Worm (Caenorhabditis elegans) whole organism, L2 larva: ENCODE data around the gene decr-1.1.
A peak's percentile ranks its signal among the peaks of the same experiment; 100 is the strongest.

Experiments used
- C34F6.9 ChIP-seq: fragments of 150-350 bp; optimal IDR thresholded peaks from 2 replicates; lab custom pipeline; 2014; ENCODE audit warnings: missing biosample characterization, missing genetic modification characterization
- F13H6.1 ChIP-seq: sonication (generic microtip); optimal IDR thresholded peaks from 2 replicates; lab custom pipeline; 2016; ENCODE audit warnings: missing genetic modification characterization, missing compliant biosample characterization
- Y55F3AM.14 ChIP-seq: fragments of 200-800 bp; sonication (Bioruptor generic); optimal IDR thresholded peaks from 2 replicates; lab custom pipeline; 2018; ENCODE audit warnings: mild to moderate bottlenecking, missing genetic modification characterization, missing compliant biosample characterization
- ZK546.5 ChIP-seq: sonication (generic microtip); optimal IDR thresholded peaks from 2 replicates; lab custom pipeline; 2017; ENCODE audit warnings: missing biosample characterization, missing genetic modification characterization
- aly-2 ChIP-seq: fragments of 150-350 bp; optimal IDR thresholded peaks from 2 replicates; lab custom pipeline; 2014; ENCODE audit warnings: missing biosample characterization, missing genetic modification characterization
- ama-1 ChIP-seq: fragments of 150-350 bp; optimal IDR thresholded peaks from 2 replicates; lab custom pipeline; 2018; ENCODE audit warnings: inconsistent platforms
- blmp-1 ChIP-seq: sonication (generic microtip); optimal IDR thresholded peaks from 2 replicates; lab custom pipeline; 2017; ENCODE audit warnings: missing genetic modification characterization, mild to moderate bottlenecking, missing compliant biosample characterization, antibody characterized with exemption, moderate library complexity; ENCODE audit not compliant: insufficient read depth
- ceh-16 ChIP-seq: fragments of 150-350 bp; optimal IDR thresholded peaks from 2 replicates; lab custom pipeline; 2014; ENCODE audit warnings: missing biosample characterization, missing genetic modification characterization
- ceh-82 ChIP-seq: fragments of 150-350 bp; optimal IDR thresholded peaks from 2 replicates; lab custom pipeline; 2014; ENCODE audit warnings: missing biosample characterization, missing genetic modification characterization
- crh-2 ChIP-seq: sonication (generic microtip); optimal IDR thresholded peaks from 2 replicates; lab custom pipeline; 2017; ENCODE audit warnings: missing biosample characterization, missing genetic modification characterization
- egl-27 ChIP-seq: sonication (generic microtip); optimal IDR thresholded peaks from 3 replicates; lab custom pipeline; 2017; ENCODE audit warnings: missing biosample characterization, missing genetic modification reagents, missing genetic modification characterization
- elt-3 ChIP-seq: sonication (generic microtip); optimal IDR thresholded peaks from 2 replicates; lab custom pipeline; 2017; ENCODE audit warnings: missing biosample characterization, missing genetic modification characterization
- fos-1 ChIP-seq: fragments of 150-350 bp; optimal IDR thresholded peaks from 2 replicates; lab custom pipeline; 2014; ENCODE audit warnings: missing biosample characterization, missing genetic modification characterization
- gmeb-1 ChIP-seq: fragments of 150-350 bp; optimal IDR thresholded peaks from 2 replicates; lab custom pipeline; 2014; ENCODE audit warnings: missing biosample characterization, missing genetic modification characterization
- lin-11 ChIP-seq: fragments of 150-350 bp; sonication (generic microtip); optimal IDR thresholded peaks from 2 replicates; lab custom pipeline; 2014; ENCODE audit warnings: missing biosample characterization, missing genetic modification characterization, inconsistent platforms, mixed read lengths
- lin-13 ChIP-seq: fragments of 150-350 bp; optimal IDR thresholded peaks from 2 replicates; lab custom pipeline; 2014; ENCODE audit warnings: missing biosample characterization, missing genetic modification reagents, missing genetic modification characterization
- lin-39 ChIP-seq: fragments of 150-350 bp; optimal IDR thresholded peaks from 2 replicates; lab custom pipeline; 2014; ENCODE audit warnings: missing biosample characterization, missing genetic modification reagents, missing genetic modification characterization
- lsy-2 ChIP-seq, 2 experiments: fragments of 150-350 bp in 1 of 2; sonication (generic microtip) in 1 of 2; optimal IDR thresholded peaks; 2 replicates each; lab custom pipeline; 2014 to 2017; ENCODE audit warnings: missing biosample characterization in 2 of 2, missing genetic modification characterization in 2 of 2
- mab-5 ChIP-seq: fragments of 150-350 bp; optimal IDR thresholded peaks from 2 replicates; lab custom pipeline; 2014; ENCODE audit warnings: missing biosample characterization, missing genetic modification characterization
- mbf-1 ChIP-seq: sonication (generic microtip); optimal IDR thresholded peaks from 2 replicates; lab custom pipeline; 2017; ENCODE audit warnings: missing biosample characterization, missing genetic modification characterization
- mdl-1 ChIP-seq, 2 experiments: fragments of 150-350 bp in 1 of 2; sonication (generic microtip) in 1 of 2; optimal IDR thresholded peaks; 2 replicates each; lab custom pipeline; 2017; ENCODE audit warnings: missing biosample characterization in 2 of 2, missing genetic modification characterization in 2 of 2
- nhr-12 ChIP-seq: fragments of 150-350 bp; optimal IDR thresholded peaks from 2 replicates; lab custom pipeline; 2014; ENCODE audit warnings: missing biosample characterization, missing genetic modification characterization
- nhr-129 ChIP-seq: fragments of 150-350 bp; optimal IDR thresholded peaks from 2 replicates; lab custom pipeline; 2014; ENCODE audit warnings: missing biosample characterization, missing genetic modification characterization
- nhr-21 ChIP-seq: fragments of 150-350 bp; optimal IDR thresholded peaks from 2 replicates; lab custom pipeline; 2014; ENCODE audit warnings: missing biosample characterization, missing genetic modification characterization
- nhr-23 ChIP-seq: fragments of 150-350 bp; optimal IDR thresholded peaks from 2 replicates; lab custom pipeline; 2014; ENCODE audit warnings: missing biosample characterization, missing genetic modification reagents, missing genetic modification characterization
- nhr-237 ChIP-seq: fragments of 150-350 bp; optimal IDR thresholded peaks from 2 replicates; lab custom pipeline; 2014; ENCODE audit warnings: missing biosample characterization, missing genetic modification characterization
- nhr-25 ChIP-seq: fragments of 150-350 bp; sonication (generic microtip); optimal IDR thresholded peaks from 3 replicates; lab custom pipeline; 2014; ENCODE audit warnings: missing biosample characterization, missing genetic modification characterization
- nhr-6 ChIP-seq: fragments of 150-350 bp; optimal IDR thresholded peaks from 2 replicates; lab custom pipeline; 2014; ENCODE audit warnings: missing biosample characterization, missing genetic modification characterization
- nhr-77 ChIP-seq: fragments of 150-350 bp; optimal IDR thresholded peaks from 2 replicates; lab custom pipeline; 2014; ENCODE audit warnings: missing biosample characterization, missing genetic modification characterization
- skn-1 ChIP-seq: sonication (generic microtip); optimal IDR thresholded peaks from 2 replicates; lab custom pipeline; 2017; ENCODE audit warnings: missing biosample characterization, missing genetic modification characterization
- sma-3 ChIP-seq: sonication (generic microtip); optimal IDR thresholded peaks from 2 replicates; lab custom pipeline; 2016; ENCODE audit warnings: missing genetic modification reagents, missing genetic modification characterization, missing compliant biosample characterization
- sma-9 ChIP-seq, 2 experiments: fragments of 150-350 bp in 1 of 2; sonication (generic microtip) in 1 of 2; optimal IDR thresholded peaks; 2 replicates each; lab custom pipeline; 2014 to 2016; ENCODE audit warnings: missing genetic modification characterization in 2 of 2, mild to moderate bottlenecking in 1 of 2, missing biosample characterization in 1 of 2, missing compliant biosample characterization in 1 of 2, missing genetic modification reagents in 1 of 2, moderate library complexity in 1 of 2
- snpc-4 ChIP-seq: fragments of 150-350 bp; optimal IDR thresholded peaks from 2 replicates; lab custom pipeline; 2014; ENCODE audit warnings: missing biosample characterization, missing genetic modification characterization
- unc-39 ChIP-seq: fragments of 150-350 bp; optimal IDR thresholded peaks from 2 replicates; lab custom pipeline; 2014; ENCODE audit warnings: missing biosample characterization, missing genetic modification characterization
- unc-62 ChIP-seq: fragments of 150-350 bp; optimal IDR thresholded peaks from 2 replicates; lab custom pipeline; 2014; ENCODE audit warnings: missing biosample characterization, missing genetic modification reagents, missing genetic modification characterization
- ztf-11 ChIP-seq: sonication (generic microtip); optimal IDR thresholded peaks from 2 replicates; lab custom pipeline; 2017; ENCODE audit warnings: missing biosample characterization, missing genetic modification characterization
- ztf-4 ChIP-seq: fragments of 150-350 bp; optimal IDR thresholded peaks from 2 replicates; lab custom pipeline; 2014; ENCODE audit warnings: missing biosample characterization, missing genetic modification characterization

The decr-1.1 gene

DNA sequence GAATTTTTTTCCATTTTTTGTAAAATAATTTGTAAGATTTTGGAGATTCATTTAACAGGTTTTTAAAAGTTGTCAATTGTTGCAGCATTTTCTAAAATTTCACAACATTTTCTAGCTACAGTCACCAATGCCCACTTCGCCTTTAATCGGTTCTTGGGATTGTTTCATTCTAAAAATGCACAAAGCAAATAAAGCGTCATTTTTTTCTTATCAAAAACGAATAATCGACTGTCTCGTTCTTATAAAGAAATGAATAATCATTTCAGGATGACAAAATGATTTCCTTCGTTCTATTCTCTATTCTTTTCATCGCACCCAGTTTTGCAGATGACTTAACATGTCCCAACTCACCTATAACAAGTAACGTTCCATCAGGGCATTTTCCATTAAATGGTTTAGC lies 6.7 kb upstream of the decr-1.1 start, which contains the start of gene F53C11.1:
Gene F53C11.1 (plus strand): TSS at position 268 of the 400 bp plus-strand sequence.
- TF ChIP-seq fos-1 (peak; percentile 83), nhr-77 (tag; lab: Kevin White, UChicago) (no peak), skn-1 (tag; lab: Kevin White, UChicago) (no peak), nhr-25 (no peak), elt-3 (tag; lab: Kevin White, UChicago) (no peak)

DNA sequence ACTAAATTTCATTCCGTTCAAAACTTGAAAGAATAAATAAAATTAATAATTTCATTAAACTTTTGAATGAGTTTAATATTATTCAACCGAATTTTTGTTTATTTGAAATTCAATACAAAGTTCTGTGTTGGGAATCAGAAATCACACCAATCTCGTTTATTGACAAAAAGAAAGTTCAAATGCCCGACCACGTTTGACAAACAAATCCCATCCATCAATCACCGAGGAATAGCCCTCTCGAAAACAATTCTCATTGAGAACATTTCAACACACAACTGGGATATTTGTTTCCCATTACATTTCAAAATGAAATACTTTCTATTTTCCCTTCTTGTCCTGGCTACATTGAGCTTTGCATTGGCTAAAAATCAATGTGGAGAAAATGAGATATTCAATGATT lies 4.3 kb upstream of the decr-1.1 start, which contains the start of gene F53C11.9:
Gene F53C11.9 (plus strand): TSS at position 159 of the 400 bp plus-strand sequence.
- no peak for TF ChIP-seq ZK546.5 (tag; lab: Kevin White, UChicago)
- no peak for TF ChIP-seq lin-39
- no peak for TF ChIP-seq sma-3 (GFP tag; lab: Kevin White, UChicago)
- no peak for TF ChIP-seq mdl-1 (tag; optimal IDR thresholded peaks at IDR 0.05; lab: Kevin White, UChicago)
- TF ChIP-seq, all 48 proteins: peak for 0

DNA sequence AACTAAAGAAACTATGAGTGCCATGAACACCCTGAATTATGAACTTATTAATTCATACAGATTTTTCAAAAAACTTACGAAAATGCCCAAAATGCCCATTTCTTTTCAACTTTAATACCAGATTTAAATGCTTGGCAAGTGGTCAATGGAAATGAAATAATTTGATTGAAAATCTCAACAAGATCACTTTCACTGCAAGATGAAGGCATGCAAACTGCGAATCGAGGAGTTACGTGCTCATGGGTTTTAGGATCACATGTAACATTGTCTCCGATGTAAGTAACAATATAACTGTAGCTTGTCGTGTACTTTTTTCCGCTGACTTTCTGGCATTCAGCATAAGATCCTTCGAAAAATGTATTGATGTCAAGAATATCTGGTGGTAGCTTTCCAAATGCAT lies 1.3 kb upstream of the decr-1.1 start:
- TF ChIP-seq C34F6.9 (tag; lab: Kevin White, UChicago) (no peak), lin-11 (tag; lab: Kevin White, UChicago) (no peak), sma-3 (GFP tag; lab: Kevin White, UChicago) (no peak), mdl-1 (tag; optimal IDR thresholded peaks at IDR 0.05; lab: Kevin White, UChicago) (no peak), nhr-6 (no peak), Y55F3AM.14 (GFP tag; lab: Kevin White, UChicago) (no peak), nhr-237 (tag; lab: Kevin White, UChicago) (no peak), ztf-11 (tag; lab: Kevin White, UChicago) (no peak), aly-2 (tag; lab: Kevin White, UChicago) (no peak), crh-2 (tag; lab: Kevin White, UChicago) (no peak), sma-9 (GFP tag; optimal IDR thresholded peaks at IDR 0.05; lab: Kevin White, UChicago) (no peak), sma-9 (tag; optimal IDR thresholded peaks at IDR 0.05; lab: Kevin White, UChicago) (no peak), fos-1 (no peak), nhr-77 (tag; lab: Kevin White, UChicago) (no peak), ceh-82 (no peak), elt-3 (tag; lab: Kevin White, UChicago) (no peak), ztf-4 (tag; lab: Kevin White, UChicago) (no peak)

- no peak for TF ChIP-seq crh-2 (tag; lab: Kevin White, UChicago)
- TF ChIP-seq nhr-6, result no peak
- no peak for TF ChIP-seq mdl-1 (tag; optimal IDR thresholded peaks at IDR 0.05; lab: Kevin White, UChicago)
- TF ChIP-seq unc-62 (GFP tag; lab: Kevin White, UChicago), result no peak
- TF ChIP-seq blmp-1 (tag; lab: Kevin White, UChicago), result no peak
- no peak for TF ChIP-seq aly-2 (tag; lab: Kevin White, UChicago)
- TF ChIP-seq nhr-21 (tag; lab: Kevin White, UChicago), result no peak
- no peak for TF ChIP-seq lin-39
- TF ChIP-seq snpc-4 (tag; lab: Kevin White, UChicago), result no peak
- TF ChIP-seq nhr-12 (tag; lab: Kevin White, UChicago), result no peak
- TF ChIP-seq nhr-23 (tag; lab: Kevin White, UChicago), result no peak
Measured at ce11 chrV:13785767-13786166, 3.6 kb downstream of the decr-1.1 start.

- peak; percentile 0 for TF ChIP-seq egl-27 (tag; lab: Kevin White, UChicago)
- TF ChIP-seq fos-1, result peak; percentile 59
- TF ChIP-seq blmp-1 (tag; lab: Kevin White, UChicago), result no peak
- TF ChIP-seq ceh-16 (tag; lab: Kevin White, UChicago), result no peak
- TF ChIP-seq C34F6.9 (tag; lab: Kevin White, UChicago), result peak; percentile 71
- no peak for TF ChIP-seq unc-39 (tag; lab: Kevin White, UChicago)
- peak; percentile 13 for TF ChIP-seq nhr-129 (tag; lab: Kevin White, UChicago)
- TF ChIP-seq ama-1 (lab: Kevin White, UChicago), result peak; percentile 32
- peak; percentile 94 for TF ChIP-seq sma-9 (GFP tag; optimal IDR thresholded peaks at IDR 0.05; lab: Kevin White, UChicago)
- no peak for TF ChIP-seq sma-9 (tag; optimal IDR thresholded peaks at IDR 0.05; lab: Kevin White, UChicago)
- TF ChIP-seq sma-3 (GFP tag; lab: Kevin White, UChicago), result peak; percentile 94
- no peak for TF ChIP-seq mbf-1 (tag; lab: Kevin White, UChicago)
- TF ChIP-seq lsy-2 (tag; optimal IDR thresholded peaks at IDR 0.05; lab: Kevin White, UChicago), result peak in 1 of 2 experiments; percentile 77
- TF ChIP-seq F13H6.1 (tag; lab: Kevin White, UChicago), result peak; percentile 26
- TF ChIP-seq gmeb-1 (tag; lab: Kevin White, UChicago), result peak; percentile 17
- peak; percentile 49 for TF ChIP-seq crh-2 (tag; lab: Kevin White, UChicago)
- no peak for TF ChIP-seq mab-5 (tag; lab: Kevin White, UChicago)
- peak; percentile 16 for TF ChIP-seq lin-13 (GFP tag; lab: Kevin White, UChicago)
Measured at ce11 chrV:13787225-13787898, 5.2 kb downstream of the decr-1.1 start, which contains the start of the genes F53C11.4 and F53C11.5. Gene F53C11.4 (minus strand): TSS chrV:13787352. Gene F53C11.5 (plus strand): TSS chrV:13787549.
